Fruit fly (Drosophila melanogaster): ENCODE data around the gene CG11815.

Gene CG11815

dm6 chr3L:1971103-1971742, at the start of gene CG11815, which contains the start of gene acs:
TSS of gene CG11815 (minus strand) at chr3L:1971200.
TSS of gene acs (plus strand) at chr3L:1971638.
- TF ChIP-seq CG10209 (GFP tag; optimal IDR thresholded peaks at IDR 0.05) (no peak), hth (optimal IDR thresholded peaks at IDR 0.05) (no peak), pzg (GFP tag; optimal IDR thresholded peaks at IDR 0.05) (peak; percentile 3), B-H1 (GFP tag; IDR thresholded peaks at IDR 0.05) (no peak), Myb (GFP tag; optimal IDR thresholded peaks at IDR 0.05) (peak; percentile 19), CG16813 (GFP tag; IDR thresholded peaks at IDR 0.05; ENCODE audit: partially characterized antibody) (0 out of 3 replicates have a peak, but pooled peaks have one; percentile 23), amos (GFP tag; IDR thresholded peaks at IDR 0.05; ENCODE audit: partially characterized antibody) (peak; percentile 39; the same call in 1 of the 2 replicates), Dbx (GFP tag; IDR thresholded peaks at IDR 0.05) (0 out of 3 replicates have a peak, but pooled peaks have one; percentile 1), luna (GFP tag; optimal IDR thresholded peaks at IDR 0.05) (no peak), esg (GFP tag; conservative IDR thresholded peaks at IDR 0.05) (no peak), Ets65A (GFP tag) (peak; percentile 41), pita (GFP tag; optimal IDR thresholded peaks at IDR 0.05) (peak; percentile 20), CG5245 (GFP tag; optimal IDR thresholded peaks at IDR 0.05) (no peak), Scr (GFP tag; IDR thresholded peaks at IDR 0.05; ENCODE audit: partially characterized antibody) (no peak), CTCF (GFP tag; optimal IDR thresholded peaks at IDR 0.05) (peak; percentile 78), Bgb (GFP tag; IDR thresholded peaks at IDR 0.05; ENCODE audit: partially characterized antibody) (peak; percentile 81), knrl (GFP tag; IDR thresholded peaks at IDR 0.05; ENCODE audit: partially characterized antibody) (peak; percentile 36; the same call in 1 of the 3 replicates), Kr (GFP tag; optimal IDR thresholded peaks at IDR 0.05) (no peak), btn (GFP tag; optimal IDR thresholded peaks at IDR 0.05) (no peak), CG8290 (GFP tag; optimal IDR thresholded peaks at IDR 0.05) (no peak), CG8290 (tag; optimal IDR thresholded peaks at IDR 0.05) (peak in 1 of 2 experiments; percentile 7), chinmo (GFP tag; IDR thresholded peaks at IDR 0.05; ENCODE audit: partially characterized antibody) (peak; percentile 55; the same call in 1 of the 4 replicates), HLH4C (GFP tag; IDR thresholded peaks at IDR 0.05; ENCODE audit: partially characterized antibody) (0 out of 3 replicates have a peak, but pooled peaks have one; percentile 3), CG5180 (GFP tag; optimal IDR thresholded peaks at IDR 0.05) (peak; percentile 79), HmgZ (tag; optimal IDR thresholded peaks at IDR 0.05) (peak; percentile 42), CG12769 (tag; optimal IDR thresholded peaks at IDR 0.05) (peak; percentile 5), Med (GFP tag) (peak; percentile 63), CG7372 (GFP tag; IDR thresholded peaks at IDR 0.05) (0 out of 2 replicates have a peak, but pooled peaks have one; percentile 36), toy (GFP tag; IDR thresholded peaks at IDR 0.05) (no peak), CG4730 (GFP tag; IDR thresholded peaks at IDR 0.05) (no peak), crol (GFP tag; IDR thresholded peaks at IDR 0.05) (no peak), bbx (GFP tag; IDR thresholded peaks at IDR 0.05; ENCODE audit: partially characterized antibody) (peak; percentile 33; the same call in 1 of the 2 replicates)

dm6 chr3L:2005551-2005950, 34.6 kb upstream of the CG11815 start, which contains the start of gene CG42841:
TSS of gene CG42841 (minus strand) at chr3L:2005651.
- TF ChIP-seq Hsf (GFP tag; optimal IDR thresholded peaks at IDR 0.05): no peak
- no peak for TF ChIP-seq CG2120 (GFP tag; optimal IDR thresholded peaks at IDR 0.05)
- no peak for TF ChIP-seq tio (GFP tag; optimal IDR thresholded peaks at IDR 0.05)
- no peak for TF ChIP-seq CG4854 (GFP tag; optimal IDR thresholded peaks at IDR 0.05)
- TF ChIP-seq NfI (GFP tag; optimal IDR thresholded peaks at IDR 0.05): no peak
- TF ChIP-seq Doc3 (GFP tag; IDR thresholded peaks at IDR 0.05; ENCODE audit: partially characterized antibody): no peak
- TF ChIP-seq CG12219 (GFP tag; optimal IDR thresholded peaks at IDR 0.05): no peak
- TF ChIP-seq CoRest (tag; optimal IDR thresholded peaks at IDR 0.05): no peak
- no peak for TF ChIP-seq B-H2 (GFP tag; optimal IDR thresholded peaks at IDR 0.05)
- no peak for TF ChIP-seq CG16779 (GFP tag; IDR thresholded peaks at IDR 0.05)
- no peak for TF ChIP-seq h (optimal IDR thresholded peaks at IDR 0.05)
- TF ChIP-seq E2f1 (GFP tag; IDR thresholded peaks at IDR 0.05): no peak
